Worm (Caenorhabditis elegans) whole organism, L3 larva: ENCODE data around the gene srv-24.

Source experiments
- R02D3.7 ChIP-seq: fragments of 150-350 bp; optimal IDR thresholded peaks from 2 replicates; lab custom pipeline; 2014; ENCODE audit warnings: missing biosample characterization, missing genetic modification characterization
- aly-2 ChIP-seq: fragments of 150-350 bp; optimal IDR thresholded peaks from 2 replicates; lab custom pipeline; 2014; ENCODE audit warnings: missing biosample characterization, missing genetic modification characterization
- ceh-16 ChIP-seq: sonication (generic microtip); optimal IDR thresholded peaks from 2 replicates; lab custom pipeline; 2017; ENCODE audit warnings: missing biosample characterization, missing genetic modification characterization
- ceh-28 ChIP-seq: fragments of 150-350 bp; optimal IDR thresholded peaks from 2 replicates; lab custom pipeline; 2014; ENCODE audit warnings: missing biosample characterization, missing genetic modification reagents, missing genetic modification characterization
- ceh-82 ChIP-seq: fragments of 150-350 bp; optimal IDR thresholded peaks from 2 replicates; lab custom pipeline; 2014; ENCODE audit warnings: missing biosample characterization, missing genetic modification characterization
- ceh-9 ChIP-seq: sonication (generic microtip); optimal IDR thresholded peaks from 2 replicates; lab custom pipeline; 2018; ENCODE audit warnings: missing biosample characterization, missing genetic modification characterization
- daf-12 ChIP-seq: fragments of 150-350 bp; optimal IDR thresholded peaks from 2 replicates; lab custom pipeline; 2014; ENCODE audit warnings: missing biosample characterization, missing genetic modification reagents, missing genetic modification characterization
- egl-27 ChIP-seq: sonication (generic microtip); optimal IDR thresholded peaks from 4 replicates; lab custom pipeline; 2017; ENCODE audit warnings: missing biosample characterization, missing genetic modification reagents, missing genetic modification characterization
- elt-1 ChIP-seq: fragments of 150-350 bp; optimal IDR thresholded peaks from 2 replicates; lab custom pipeline; 2014; ENCODE audit warnings: missing biosample characterization, missing genetic modification characterization
- elt-2 ChIP-seq: sonication (generic microtip); optimal IDR thresholded peaks from 2 replicates; lab custom pipeline; 2016; ENCODE audit warnings: missing genetic modification reagents, mild to moderate bottlenecking, missing genetic modification characterization, missing compliant biosample characterization
- elt-3 ChIP-seq, 3 experiments: fragments of 150-350 bp in 1 of 3; sonication (generic microtip) in 2 of 3; optimal IDR thresholded peaks; 2 replicates in 2 of 3; 4 replicates in 1 of 3; lab custom pipeline; 2014 to 2017; ENCODE audit warnings: missing biosample characterization in 3 of 3, missing genetic modification characterization in 3 of 3
- eor-1 ChIP-seq, 2 experiments: fragments of 150-350 bp; optimal IDR thresholded peaks; 2 replicates each; lab custom pipeline; 2014 to 2018; ENCODE audit warnings: missing biosample characterization in 2 of 2, missing genetic modification characterization in 2 of 2
- fkh-10 ChIP-seq: sonication (generic microtip); optimal IDR thresholded peaks from 2 replicates; lab custom pipeline; 2017; ENCODE audit warnings: missing biosample characterization, missing genetic modification reagents, missing genetic modification characterization
- fkh-2 ChIP-seq: fragments of 150-350 bp; optimal IDR thresholded peaks from 2 replicates; lab custom pipeline; 2014; ENCODE audit warnings: missing biosample characterization, missing genetic modification reagents, missing genetic modification characterization
- fos-1 ChIP-seq: fragments of 150-350 bp; optimal IDR thresholded peaks from 2 replicates; lab custom pipeline; 2014; ENCODE audit warnings: missing biosample characterization, missing genetic modification characterization
- hmg-11 ChIP-seq: sonication (generic microtip); optimal IDR thresholded peaks from 2 replicates; lab custom pipeline; 2016; ENCODE audit warnings: missing genetic modification characterization, missing compliant biosample characterization
- jun-1 ChIP-seq: fragments of 150-350 bp; optimal IDR thresholded peaks from 2 replicates; lab custom pipeline; 2014; ENCODE audit warnings: missing biosample characterization, missing genetic modification reagents, missing genetic modification characterization
- lin-15B ChIP-seq: fragments of 150-350 bp; optimal IDR thresholded peaks from 2 replicates; lab custom pipeline; 2014; ENCODE audit warnings: missing biosample characterization, missing genetic modification characterization
- lin-39 ChIP-seq: fragments of 150-350 bp; optimal IDR thresholded peaks from 2 replicates; lab custom pipeline; 2018; ENCODE audit warnings: missing biosample characterization, missing genetic modification reagents, missing genetic modification characterization
- lsy-12 ChIP-seq: sonication (generic microtip); optimal IDR thresholded peaks from 2 replicates; lab custom pipeline; 2016; ENCODE audit warnings: mild to moderate bottlenecking, missing genetic modification characterization, missing compliant biosample characterization
- mdl-1 ChIP-seq: fragments of 150-350 bp; optimal IDR thresholded peaks from 2 replicates; lab custom pipeline; 2014; ENCODE audit warnings: missing biosample characterization, missing genetic modification characterization
- mml-1 ChIP-seq: fragments of 150-350 bp; sonication (generic microtip); optimal IDR thresholded peaks from 3 replicates; lab custom pipeline; 2014; ENCODE audit warnings: missing biosample characterization, missing genetic modification characterization
- nfya-1 ChIP-seq: sonication (generic microtip); optimal IDR thresholded peaks from 2 replicates; lab custom pipeline; 2017; ENCODE audit warnings: missing genetic modification characterization, mild to moderate bottlenecking, missing compliant biosample characterization, antibody characterized with exemption, moderate library complexity; ENCODE audit not compliant: insufficient read depth
- nhr-11 ChIP-seq: fragments of 150-350 bp; optimal IDR thresholded peaks from 2 replicates; lab custom pipeline; 2014; ENCODE audit warnings: missing biosample characterization, missing genetic modification characterization
- nhr-12 ChIP-seq: fragments of 150-350 bp; optimal IDR thresholded peaks from 2 replicates; lab custom pipeline; 2014; ENCODE audit warnings: missing biosample characterization, missing genetic modification characterization
- nhr-23 ChIP-seq: fragments of 150-350 bp; optimal IDR thresholded peaks from 2 replicates; lab custom pipeline; 2014; ENCODE audit warnings: missing biosample characterization, missing genetic modification reagents, missing genetic modification characterization
- nhr-237 ChIP-seq: fragments of 150-350 bp; optimal IDR thresholded peaks from 2 replicates; lab custom pipeline; 2014; ENCODE audit warnings: missing biosample characterization, missing genetic modification characterization
- nhr-25 ChIP-seq: sonication (generic microtip); optimal IDR thresholded peaks from 2 replicates; lab custom pipeline; 2017; ENCODE audit warnings: missing biosample characterization, missing genetic modification characterization
- nhr-43 ChIP-seq: sonication (generic microtip); optimal IDR thresholded peaks from 2 replicates; lab custom pipeline; 2016; ENCODE audit warnings: mild to moderate bottlenecking, missing genetic modification characterization, missing compliant biosample characterization; ENCODE audit not compliant: poor library complexity, severe bottlenecking
- nhr-67 ChIP-seq: fragments of 150-350 bp; optimal IDR thresholded peaks from 2 replicates; lab custom pipeline; 2014; ENCODE audit warnings: missing biosample characterization, missing genetic modification characterization
- nhr-76 ChIP-seq: fragments of 150-350 bp; sonication (generic microtip); optimal IDR thresholded peaks from 5 replicates; lab custom pipeline; 2014; ENCODE audit warnings: missing biosample characterization, missing genetic modification characterization
- nhr-77 ChIP-seq: fragments of 150-350 bp; optimal IDR thresholded peaks from 2 replicates; lab custom pipeline; 2014; ENCODE audit warnings: missing biosample characterization, missing genetic modification characterization
- pha-4 ChIP-seq: fragments of 150-350 bp; optimal IDR thresholded peaks from 2 replicates; lab custom pipeline; 2014; ENCODE audit warnings: missing biosample characterization, missing genetic modification reagents, missing genetic modification characterization
- pqm-1 ChIP-seq: fragments of 150-350 bp; optimal IDR thresholded peaks from 2 replicates; lab custom pipeline; 2017; ENCODE audit warnings: missing biosample characterization, missing genetic modification characterization, inconsistent platforms
- sea-2 ChIP-seq: fragments of 150-350 bp; sonication (generic microtip); optimal IDR thresholded peaks from 4 replicates; lab custom pipeline; 2014; ENCODE audit warnings: missing biosample characterization, missing genetic modification reagents, missing genetic modification characterization
- skn-1 ChIP-seq: fragments of 150-350 bp; optimal IDR thresholded peaks from 2 replicates; lab custom pipeline; 2014; ENCODE audit warnings: missing biosample characterization, missing genetic modification characterization
- snpc-4 ChIP-seq: fragments of 150-350 bp; optimal IDR thresholded peaks from 2 replicates; lab custom pipeline; 2014; ENCODE audit warnings: missing biosample characterization, missing genetic modification characterization
- unc-39 ChIP-seq: sonication (generic microtip); optimal IDR thresholded peaks from 4 replicates; lab custom pipeline; 2017; ENCODE audit warnings: missing biosample characterization, missing genetic modification characterization
- unc-62 ChIP-seq: fragments of 150-350 bp; sonication (generic microtip); optimal IDR thresholded peaks from 4 replicates; lab custom pipeline; 2014; ENCODE audit warnings: missing biosample characterization, missing genetic modification reagents, missing genetic modification characterization
- ztf-4 ChIP-seq: fragments of 150-350 bp; optimal IDR thresholded peaks from 2 replicates; lab custom pipeline; 2014; ENCODE audit warnings: missing biosample characterization, missing genetic modification characterization

srv-24 gene

DNA sequence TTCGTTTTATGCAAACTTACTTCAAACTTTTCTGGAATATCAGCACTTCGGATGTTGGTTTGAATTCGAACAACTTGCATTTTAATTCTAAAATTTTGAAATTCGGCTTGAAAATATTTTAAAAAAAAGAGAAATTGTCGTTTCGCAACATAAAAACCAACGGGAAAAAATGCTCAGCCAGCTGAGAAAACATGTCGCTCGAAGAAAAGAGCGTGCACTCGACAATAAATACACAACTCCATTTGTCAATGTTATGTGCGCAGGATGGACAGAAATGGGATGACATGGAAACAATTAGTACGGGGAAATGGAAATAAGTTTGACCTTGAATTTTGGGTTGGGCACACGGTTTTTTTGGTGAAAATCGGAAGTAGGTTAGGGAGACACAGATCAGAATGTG is 45.3 kb upstream of the srv-24 start, which contains the start of gene mif-4:
Gene mif-4 (minus strand): TSS at position 87 of the 400 bp plus-strand sequence.
- no peak for TF ChIP-seq elt-3 (tag; optimal IDR thresholded peaks at IDR 0.05; lab: Kevin White, UChicago)
- TF ChIP-seq aly-2 = no peak
- TF ChIP-seq pha-4 (tag; lab: Kevin White, UChicago) = peak; percentile 65
- no peak for TF ChIP-seq lsy-12 (tag; lab: Kevin White, UChicago)

DNA sequence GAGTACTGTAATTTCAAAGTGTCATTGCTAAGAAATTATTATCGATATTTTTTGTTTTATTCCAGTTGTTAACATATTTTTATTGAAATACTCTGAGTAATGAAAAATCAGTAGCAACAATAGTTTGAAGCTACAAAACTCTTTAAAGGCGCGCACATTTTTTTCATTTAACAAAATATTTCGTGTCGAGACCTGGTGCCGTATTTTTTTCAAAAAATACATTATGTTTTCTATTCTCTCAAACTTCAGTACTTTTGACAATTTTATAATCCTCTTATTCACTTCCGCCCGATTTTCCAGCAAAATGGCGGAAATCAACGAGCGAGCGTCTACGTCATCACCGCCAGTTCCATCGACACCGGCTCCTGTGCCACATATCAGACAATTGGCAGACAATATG is 43.3 kb upstream of the srv-24 start, which contains the start of gene blos-2:
Gene blos-2 (plus strand): TSS at position 301 of the 400 bp plus-strand sequence.
- TF ChIP-seq nhr-11 = no peak
- TF ChIP-seq fkh-2 (tag; lab: Kevin White, UChicago) = no peak
- no peak for TF ChIP-seq eor-1 (tag; optimal IDR thresholded peaks at IDR 0.05; lab: Kevin White, UChicago)
- TF ChIP-seq egl-27 (tag; lab: Kevin White, UChicago) = no peak
- TF ChIP-seq unc-62 (GFP tag; lab: Kevin White, UChicago) = no peak
- no peak for TF ChIP-seq hmg-11 (tag; lab: Kevin White, UChicago)
- TF ChIP-seq ztf-4 = no peak
- no peak for TF ChIP-seq R02D3.7 (tag; lab: Kevin White, UChicago)
- TF ChIP-seq ceh-82 (tag; lab: Kevin White, UChicago) = no peak
- TF ChIP-seq fkh-10 (GFP tag; lab: Kevin White, UChicago) = no peak
- no peak for TF ChIP-seq elt-1 (tag; lab: Kevin White, UChicago)
- no peak for TF ChIP-seq nhr-12 (tag; lab: Kevin White, UChicago)
- no peak for TF ChIP-seq nhr-43
- TF ChIP-seq unc-39 (tag; lab: Kevin White, UChicago) = no peak
- no peak for TF ChIP-seq mml-1 (tag; lab: Kevin White, UChicago)

DNA sequence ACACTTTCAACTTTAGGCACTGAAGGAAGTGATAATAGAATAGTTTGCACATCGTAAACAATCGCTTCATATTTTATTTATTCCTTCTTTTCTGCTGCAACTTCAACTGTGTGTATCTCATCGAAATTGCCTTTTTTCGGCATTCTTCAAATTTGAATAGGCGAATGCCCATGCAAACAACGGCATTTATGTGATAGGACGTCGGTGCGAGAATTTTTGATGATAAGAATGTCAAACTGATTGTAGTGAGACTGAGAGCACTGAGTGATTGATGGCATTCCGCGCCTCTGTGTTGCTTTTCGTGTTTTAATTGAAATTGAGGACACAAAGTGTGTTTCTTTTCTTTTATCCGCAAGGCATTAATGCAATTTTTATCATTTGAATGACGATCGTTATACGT is 40.1 kb upstream of the srv-24 start:
- TF ChIP-seq aly-2 (no peak), pqm-1 (tag; lab: Kevin White, UChicago) (peak; percentile 37), nhr-76 (no peak), sea-2 (GFP tag; lab: Kevin White, UChicago) (no peak), elt-2 (tag; lab: Kevin White, UChicago) (peak; percentile 81)

DNA sequence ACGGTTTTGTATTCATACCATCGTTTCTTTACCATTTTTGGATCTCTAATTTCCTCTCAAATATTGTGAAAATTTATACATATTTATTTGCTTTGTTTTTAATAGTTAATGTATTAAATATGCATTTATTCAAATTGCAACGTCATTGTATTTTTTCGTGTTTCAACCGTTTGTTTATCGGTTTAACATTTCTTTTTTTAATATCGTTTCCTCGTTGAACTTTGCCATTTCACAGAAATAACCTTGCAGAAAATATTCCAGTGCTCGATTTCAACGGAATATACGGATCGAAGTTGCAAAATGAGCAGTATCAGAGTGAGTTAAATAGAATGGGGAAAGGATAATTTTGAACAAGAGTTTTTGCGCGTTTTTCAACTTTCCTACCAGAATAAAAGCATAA is 38.7 kb upstream of the srv-24 start, which contains the start of gene seu-1:
Gene seu-1 (plus strand): TSS at position 301 of the 400 bp plus-strand sequence.
- TF ChIP-seq fkh-2 (tag; lab: Kevin White, UChicago) = no peak
- TF ChIP-seq nhr-43 = no peak
- TF ChIP-seq R02D3.7 (tag; lab: Kevin White, UChicago) = no peak
- TF ChIP-seq elt-2 (tag; lab: Kevin White, UChicago) = no peak
- TF ChIP-seq nhr-237 = no peak
- no peak for TF ChIP-seq egl-27 (tag; lab: Kevin White, UChicago)
- no peak for TF ChIP-seq unc-39 (tag; lab: Kevin White, UChicago)
- TF ChIP-seq nhr-77 (tag; lab: Kevin White, UChicago) = no peak
- TF ChIP-seq ceh-16 (tag; lab: Kevin White, UChicago) = no peak
- no peak for TF ChIP-seq skn-1
- TF ChIP-seq fos-1 = no peak
- no peak for TF ChIP-seq fkh-10 (GFP tag; lab: Kevin White, UChicago)

DNA sequence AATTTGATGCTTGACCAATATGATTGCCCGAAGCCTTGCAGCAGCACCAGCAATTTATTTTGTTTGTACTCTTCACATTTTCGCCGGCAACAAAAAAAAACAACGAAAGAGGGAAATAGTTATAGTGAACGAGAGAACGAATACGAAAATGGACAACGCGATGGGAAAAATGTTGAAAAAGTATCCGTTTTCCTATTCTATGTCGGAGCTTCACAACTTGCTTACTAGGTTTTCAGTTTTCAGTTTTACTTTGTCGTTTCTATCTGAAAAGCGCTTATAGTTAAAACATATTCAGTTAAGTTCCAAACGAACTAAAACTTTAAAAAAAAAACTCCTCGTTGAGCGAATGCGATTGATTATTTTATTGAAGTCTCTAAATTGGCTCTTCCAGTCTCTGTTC is 37.6 kb upstream of the srv-24 start:
- TF ChIP-seq nhr-11 (no peak), fkh-10 (GFP tag; lab: Kevin White, UChicago) (no peak)

DNA sequence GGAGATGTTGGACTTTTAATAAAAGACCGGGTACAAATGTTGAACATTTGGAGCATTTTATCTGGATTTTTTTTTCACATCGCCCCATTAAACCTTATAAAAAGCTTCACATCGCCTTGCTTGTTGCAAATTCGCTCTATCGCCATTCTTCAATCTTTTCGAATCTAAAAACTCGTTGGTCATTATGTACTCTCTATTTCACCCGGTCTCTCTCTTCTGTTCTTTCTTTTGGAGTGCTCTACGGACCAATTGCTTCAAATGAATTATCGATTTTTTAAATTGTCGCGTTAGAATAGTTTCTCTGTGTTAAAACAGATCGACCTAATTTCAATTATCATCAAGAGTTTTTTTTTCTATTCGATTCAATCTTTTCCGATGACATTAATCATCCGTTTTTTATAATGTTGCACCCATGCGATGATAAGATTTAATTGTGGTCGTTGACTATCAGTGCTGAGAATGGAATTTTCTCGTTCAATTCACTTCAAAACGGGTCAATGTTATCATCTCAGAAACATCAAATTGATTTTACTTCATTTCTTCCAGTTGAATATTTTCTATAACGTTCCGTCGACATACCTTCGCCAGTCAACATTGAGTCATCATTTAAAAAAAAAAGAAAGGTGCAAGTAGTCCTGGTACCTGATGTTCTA is 36.8 kb upstream of the srv-24 start:
- no peak for TF ChIP-seq fos-1
- no peak for TF ChIP-seq fkh-2 (tag; lab: Kevin White, UChicago)
- TF ChIP-seq ztf-4 = no peak
- TF ChIP-seq aly-2 = no peak
- TF ChIP-seq R02D3.7 (tag; lab: Kevin White, UChicago) = no peak
- no peak for TF ChIP-seq mdl-1 (tag; lab: Kevin White, UChicago)
- TF ChIP-seq nhr-25 = no peak
- TF ChIP-seq ceh-9 (tag; lab: Kevin White, UChicago) = no peak
- peak; percentile 19 for TF ChIP-seq snpc-4 (tag; lab: Kevin White, UChicago)
- no peak for TF ChIP-seq daf-12 (tag; lab: Kevin White, UChicago)
- no peak for TF ChIP-seq eor-1 (tag; optimal IDR thresholded peaks at IDR 0.05; lab: Kevin White, UChicago)
- no peak for TF ChIP-seq skn-1
- TF ChIP-seq nhr-237 = no peak
- TF ChIP-seq ceh-16 (tag; lab: Kevin White, UChicago) = no peak
- TF ChIP-seq lin-39 (tag; lab: Kevin White, UChicago) = peak; percentile 53
- TF ChIP-seq elt-2 (tag; lab: Kevin White, UChicago) = peak; percentile 71
- peak; percentile 76 for TF ChIP-seq ceh-28 (tag; lab: Kevin White, UChicago)
- no peak for TF ChIP-seq sea-2 (GFP tag; lab: Kevin White, UChicago)
- peak; percentile 8 for TF ChIP-seq nfya-1 (tag; lab: Kevin White, UChicago)
- TF ChIP-seq nhr-23 (tag; lab: Kevin White, UChicago) = no peak
- no peak for TF ChIP-seq nhr-67 (tag; lab: Kevin White, UChicago)
- TF ChIP-seq egl-27 (tag; lab: Kevin White, UChicago) = no peak
- no peak for TF ChIP-seq jun-1 (tag; lab: Kevin White, UChicago)
- no peak for TF ChIP-seq unc-62 (GFP tag; lab: Kevin White, UChicago)
- TF ChIP-seq lin-15B (tag; lab: Kevin White, UChicago) = peak; percentile 53
- no peak for TF ChIP-seq fkh-10 (GFP tag; lab: Kevin White, UChicago)
- no peak for TF ChIP-seq hmg-11 (tag; lab: Kevin White, UChicago)
